Fruit fly (Drosophila melanogaster): Measurements from ENCODE around the gene CG5618.

- TF ChIP-seq Sin3A (optimal IDR thresholded peaks at IDR 0.05) (no peak), insv (optimal IDR thresholded peaks at IDR 0.05) (no peak), Myc (optimal IDR thresholded peaks at IDR 0.05) (no peak), h (optimal IDR thresholded peaks at IDR 0.05) (no peak), ttk (optimal IDR thresholded peaks at IDR 0.05) (no peak)
Measured at dm6 chr3L:20387038-20387842, 34.0 kb downstream of the CG5618 start.

Measured in Kc167 (cell line).